Fruit fly (Drosophila melanogaster): ENCODE results near the gene noi.

Gene noi

DNA sequence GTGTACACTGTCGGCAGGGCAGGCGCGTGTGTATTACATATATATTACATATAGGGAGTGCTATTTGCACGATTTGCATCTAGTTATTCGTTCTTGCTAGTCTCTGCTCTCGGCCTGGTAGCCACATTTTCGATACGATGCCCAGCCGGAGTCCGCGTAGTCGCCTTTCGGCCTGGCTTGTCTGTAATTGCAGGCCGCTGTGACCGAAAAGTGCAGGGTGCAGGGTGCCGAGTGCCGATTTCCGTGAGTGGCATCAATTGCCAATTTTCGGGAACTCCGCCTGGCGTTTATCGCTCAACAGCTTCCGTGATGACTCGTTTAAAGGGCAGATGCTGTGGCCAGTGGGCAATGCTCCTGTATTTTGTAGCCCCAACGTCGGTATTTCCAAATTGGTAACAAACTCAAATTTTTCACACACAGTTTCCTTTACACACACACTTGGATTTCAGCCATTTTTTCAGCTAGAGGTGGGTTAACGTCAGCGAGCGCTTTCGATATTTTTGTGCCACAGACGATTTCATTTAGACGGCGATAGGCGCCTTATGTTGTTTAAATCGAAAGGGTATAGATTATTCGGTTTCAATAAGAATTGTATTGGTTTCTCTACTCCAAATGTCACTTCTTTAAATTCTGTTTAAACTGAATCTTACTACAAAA is 3.3 kb downstream of the noi start, which contains the start of gene CG2926 (continued):
- TF ChIP-seq CG10959 (GFP tag; IDR thresholded peaks at IDR 0.05) (no peak), knrl (GFP tag; IDR thresholded peaks at IDR 0.05; ENCODE audit: partially characterized antibody) (peak; percentile 89), hbn (GFP tag; IDR thresholded peaks at IDR 0.05; ENCODE audit: partially characterized antibody) (peak; percentile 83), phol (tag; optimal IDR thresholded peaks at IDR 0.05) (peak; percentile 97), usp (GFP tag; optimal IDR thresholded peaks at IDR 0.05) (no peak), Trl (optimal IDR thresholded peaks at IDR 0.05) (no peak), Trl (GFP tag; optimal IDR thresholded peaks at IDR 0.05) (peak; percentile 48), CG11696 (GFP tag; IDR thresholded peaks at IDR 0.05) (no peak), Nf-YA (GFP tag; IDR thresholded peaks at IDR 0.05) (no peak), Side (GFP tag; optimal IDR thresholded peaks at IDR 0.05) (peak; percentile 21), CG34422 (GFP tag; IDR thresholded peaks at IDR 0.05) (peak; percentile 82; the same call in 2 of the 3 replicates), pnt (GFP tag; optimal IDR thresholded peaks at IDR 0.05) (peak; percentile 33), sqz (GFP tag; optimal IDR thresholded peaks at IDR 0.05) (no peak), Antp (GFP tag; optimal IDR thresholded peaks at IDR 0.05) (peak; percentile 16), CG5245 (GFP tag; optimal IDR thresholded peaks at IDR 0.05) (peak; percentile 94), crp (GFP tag; optimal IDR thresholded peaks at IDR 0.05) (peak in 1 of 2 experiments; percentile 33), CG4730 (GFP tag; IDR thresholded peaks at IDR 0.05) (no peak), tap (tag; optimal IDR thresholded peaks at IDR 0.05) (no peak), cato (GFP tag; optimal IDR thresholded peaks at IDR 0.05; ENCODE audit: borderline replicate concordance) (no peak), repo (GFP tag; optimal IDR thresholded peaks at IDR 0.05) (peak; percentile 16), CG12659 (GFP tag; optimal IDR thresholded peaks at IDR 0.05) (peak; percentile 62), CG17568 (GFP tag; optimal IDR thresholded peaks at IDR 0.05) (no peak), Poxn (GFP tag; IDR thresholded peaks at IDR 0.05) (no peak), CG11560 (tag; IDR thresholded peaks at IDR 0.05) (no peak), Dref (GFP tag; IDR thresholded peaks at IDR 0.05) (peak; percentile 81), wdn (GFP tag; IDR thresholded peaks at IDR 0.05) (0 out of 2 replicates have a peak, but pooled peaks have one; percentile 5), CG7786 (GFP tag; optimal IDR thresholded peaks at IDR 0.05) (peak; percentile 39), CG1647 (GFP tag; optimal IDR thresholded peaks at IDR 0.05) (no peak), tin (GFP tag; optimal IDR thresholded peaks at IDR 0.05) (peak; percentile 29), inv (GFP tag; IDR thresholded peaks at IDR 0.05; ENCODE audit: partially characterized antibody) (peak; percentile 84), bcd (GFP tag; optimal IDR thresholded peaks at IDR 0.05) (no peak), HmgZ (tag; optimal IDR thresholded peaks at IDR 0.05) (peak; percentile 68), Nf-YC (tag; optimal IDR thresholded peaks at IDR 0.05) (no peak), ttk (GFP tag; IDR thresholded peaks at IDR 0.05) (0 out of 2 replicates have a peak, but pooled peaks have one; percentile 5), Dll (GFP tag; IDR thresholded peaks at IDR 0.05; ENCODE audit: partially characterized antibody) (peak; percentile 82), Sry-δ (GFP tag; optimal IDR thresholded peaks at IDR 0.05) (peak; percentile 96), CG33213 (GFP tag; optimal IDR thresholded peaks at IDR 0.05) (peak; percentile 40), CG18476 (GFP tag; optimal IDR thresholded peaks at IDR 0.05) (no peak), CG34224 (GFP tag; IDR thresholded peaks at IDR 0.05; ENCODE audit: partially characterized antibody) (peak; percentile 80), ash1 (GFP tag; optimal IDR thresholded peaks at IDR 0.05) (no peak), BtbVII (GFP tag; optimal IDR thresholded peaks at IDR 0.05) (no peak), sim (GFP tag; IDR thresholded peaks at IDR 0.05) (no peak), CG4282 (GFP tag; optimal IDR thresholded peaks at IDR 0.05) (peak; percentile 15), CG4424 (GFP tag; optimal IDR thresholded peaks at IDR 0.05) (no peak), dmrt11E (tag; optimal IDR thresholded peaks at IDR 0.05) (peak; percentile 25), CG10462 (GFP tag; optimal IDR thresholded peaks at IDR 0.05) (no peak), sens (GFP tag) (no peak), CG17802 (tag; optimal IDR thresholded peaks at IDR 0.05) (peak; percentile 48), CG15514 (GFP tag; optimal IDR thresholded peaks at IDR 0.05) (peak; percentile 63), dysf (GFP tag; IDR thresholded peaks at IDR 0.05) (peak; percentile 45; the same call in 1 of the 3 replicates)

Data from whole organism, embryonic.